Worm (Caenorhabditis elegans) whole organism, midembryonic: ENCODE measurements around the gene klp-19.

Experiments
- T22C8.4 ChIP-seq: fragments of 200-800 bp; sonication (Bioruptor generic); IDR thresholded peaks from 2 replicates; pipeline ENCODE4 v1.3.6; 2022; ENCODE audit warnings: missing genetic modification characterization, missing compliant biosample characterization
- cog-1 ChIP-seq: sonication (generic microtip); optimal IDR thresholded peaks from 2 replicates; lab custom pipeline; 2016; ENCODE audit warnings: missing genetic modification characterization, missing compliant biosample characterization
- flt-1 ChIP-seq: fragments of 200-800 bp; sonication (Bioruptor generic); IDR thresholded peaks from 2 replicates; pipeline ENCODE4 v1.3.6; 2022; ENCODE audit warnings: missing genetic modification characterization, missing compliant biosample characterization
- klf-2 ChIP-seq: fragments of 200-800 bp; sonication (Bioruptor generic); conservative IDR thresholded peaks from 2 replicates; pipeline ENCODE4 v1.3.6; 2022; ENCODE audit warnings: missing genetic modification reagents, missing genetic modification characterization, missing compliant biosample characterization
- med-1 ChIP-seq: sonication (generic microtip); optimal IDR thresholded peaks from 2 replicates; lab custom pipeline; 2017; ENCODE audit warnings: missing genetic modification characterization, mild to moderate bottlenecking, missing compliant biosample characterization, antibody characterized with exemption, missing genetic modification reagents; ENCODE audit not compliant: insufficient read depth
- ref-1 ChIP-seq: fragments of 200-800 bp; sonication (Bioruptor generic); conservative IDR thresholded peaks from 2 replicates; pipeline ENCODE4 v1.3.6; 2022; ENCODE audit warnings: missing genetic modification reagents, missing genetic modification characterization, missing compliant biosample characterization
- tab-1 ChIP-seq: fragments of 200-800 bp; sonication (Bioruptor generic); IDR thresholded peaks from 2 replicates; pipeline ENCODE4 v1.3.6; 2022; ENCODE audit warnings: missing genetic modification characterization, missing compliant biosample characterization

DNA sequence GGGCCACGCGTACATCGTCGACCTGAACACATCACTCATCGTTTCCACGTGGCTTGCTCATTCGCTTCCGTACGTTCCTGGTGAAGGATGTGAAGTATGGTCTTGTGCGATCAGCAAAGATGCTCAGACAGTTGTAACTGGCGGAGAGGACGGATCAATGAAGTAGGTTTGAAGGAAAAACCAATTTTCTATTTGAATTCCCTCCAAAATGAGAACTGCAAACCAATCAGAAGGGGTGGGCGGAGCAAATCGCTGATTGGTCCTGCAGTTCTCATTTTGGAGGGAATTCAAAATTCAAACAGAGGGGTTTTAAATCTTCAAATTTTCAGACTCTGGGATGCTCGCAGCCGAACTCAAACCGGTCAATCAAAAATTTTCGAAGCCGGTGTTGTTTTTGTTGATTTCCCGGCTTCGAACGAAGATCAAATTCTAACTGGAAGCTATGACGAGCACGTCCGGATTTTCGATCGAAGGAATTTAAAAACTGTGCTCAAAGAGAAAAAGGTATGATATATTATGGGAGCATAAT is 10.4 kb upstream of the klp-19 start:
- TF ChIP-seq ref-1 (GFP tag; lab: Robert Waterston, UW): no peak
- no peak for TF ChIP-seq flt-1 (GFP tag; lab: Robert Waterston, UW)
- no peak for TF ChIP-seq tab-1
- no peak for TF ChIP-seq T22C8.4
- no peak for TF ChIP-seq med-1
- no peak for TF ChIP-seq cog-1 (tag; lab: Kevin White, UChicago)
- no peak for TF ChIP-seq klf-2 (GFP tag; lab: Robert Waterston, UW)
